Fruit fly (Drosophila melanogaster): ENCODE measurements around the gene dpr19.

The dpr19 gene

DNA sequence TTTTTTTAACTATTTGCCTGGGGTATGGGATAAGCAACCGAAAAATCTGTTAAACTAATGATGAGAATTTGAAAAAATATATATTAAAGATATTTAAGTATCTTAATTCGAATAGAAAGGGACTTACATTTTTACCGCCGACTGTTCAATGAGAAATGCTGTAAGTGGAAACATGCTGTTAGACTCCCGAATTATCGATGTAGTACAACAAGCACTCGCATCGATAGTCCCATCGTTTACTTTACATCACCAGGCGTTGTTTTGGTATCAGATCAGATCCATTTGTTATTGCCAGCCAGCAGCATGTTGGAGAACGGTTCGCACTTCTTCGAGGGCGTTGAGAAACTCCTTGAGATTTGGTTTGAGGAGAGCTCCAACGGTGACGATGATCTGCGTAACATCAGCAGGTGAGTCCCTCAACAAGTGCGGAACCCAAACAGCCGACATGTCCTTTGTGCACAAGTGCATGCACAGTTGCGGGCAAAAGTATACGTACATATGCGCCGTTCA is 36.7 kb upstream of the dpr19 start, which contains the start of gene SamDC (continued):
- no peak for TF ChIP-seq maf-S (GFP tag; optimal IDR thresholded peaks at IDR 0.05)
- TF ChIP-seq CG1647 (GFP tag; optimal IDR thresholded peaks at IDR 0.05): no peak
- peak; percentile 43 for TF ChIP-seq Antp (GFP tag; optimal IDR thresholded peaks at IDR 0.05)
- TF ChIP-seq CG10267 (tag; optimal IDR thresholded peaks at IDR 0.05): peak; percentile 58
- no peak for TF ChIP-seq Hmx (GFP tag; optimal IDR thresholded peaks at IDR 0.05)
- TF ChIP-seq en (GFP tag; optimal IDR thresholded peaks at IDR 0.05): no peak
- no peak for TF ChIP-seq Poxn (GFP tag; IDR thresholded peaks at IDR 0.05)
- TF ChIP-seq vvl (GFP tag; IDR thresholded peaks at IDR 0.05): peak; percentile 75
- TF ChIP-seq CG6272 (GFP tag; IDR thresholded peaks at IDR 0.05): no peak
- TF ChIP-seq rib (GFP tag; IDR thresholded peaks at IDR 0.05): no peak
- TF ChIP-seq scrt (GFP tag; optimal IDR thresholded peaks at IDR 0.05): peak; percentile 46
- no peak for TF ChIP-seq Jarid2 (GFP tag; optimal IDR thresholded peaks at IDR 0.05)
- peak; percentile 25 for TF ChIP-seq jumu (GFP tag; optimal IDR thresholded peaks at IDR 0.05)
- no peak for TF ChIP-seq CG11456 (GFP tag; IDR thresholded peaks at IDR 0.05)
- no peak for TF ChIP-seq CG4424 (GFP tag; optimal IDR thresholded peaks at IDR 0.05)
- peak; percentile 62 for TF ChIP-seq grau (tag; optimal IDR thresholded peaks at IDR 0.05)
- no peak for TF ChIP-seq tll (GFP tag; optimal IDR thresholded peaks at IDR 0.05)
- TF ChIP-seq dimm (GFP tag; IDR thresholded peaks at IDR 0.05): no peak
- TF ChIP-seq Sry-δ (GFP tag; optimal IDR thresholded peaks at IDR 0.05): peak; percentile 92
- no peak for TF ChIP-seq jing (GFP tag; optimal IDR thresholded peaks at IDR 0.05)
- TF ChIP-seq eve (GFP tag; optimal IDR thresholded peaks at IDR 0.05): peak in 1 of 2 experiments; percentile 7
- peak; percentile 63 for TF ChIP-seq PHDP (tag; optimal IDR thresholded peaks at IDR 0.05)
- TF ChIP-seq CG8281 (tag; optimal IDR thresholded peaks at IDR 0.05): no peak
- TF ChIP-seq CG12299 (tag; optimal IDR thresholded peaks at IDR 0.05): no peak
- peak; percentile 81 for TF ChIP-seq CG16813 (GFP tag; IDR thresholded peaks at IDR 0.05; ENCODE audit: partially characterized antibody)
- TF ChIP-seq seq (GFP tag; IDR thresholded peaks at IDR 0.05): no peak
- TF ChIP-seq CkIIα-i1 (GFP tag; IDR thresholded peaks at IDR 0.05): no peak
- peak; percentile 59; the same call in 1 of the 2 replicates for TF ChIP-seq nerfin-2 (GFP tag; IDR thresholded peaks at IDR 0.05; ENCODE audit: partially characterized antibody)
- TF ChIP-seq danr (GFP tag; IDR thresholded peaks at IDR 0.05): no peak
- TF ChIP-seq CG7745 (tag; optimal IDR thresholded peaks at IDR 0.05): peak; percentile 54
- TF ChIP-seq Side (GFP tag; optimal IDR thresholded peaks at IDR 0.05): peak; percentile 47
- TF ChIP-seq CG15073 (GFP tag; optimal IDR thresholded peaks at IDR 0.05): no peak
- TF ChIP-seq Atf3 (GFP tag; optimal IDR thresholded peaks at IDR 0.05): no peak
- peak; percentile 88 for TF ChIP-seq pzg (GFP tag; optimal IDR thresholded peaks at IDR 0.05)
- TF ChIP-seq CG15479 (GFP tag; optimal IDR thresholded peaks at IDR 0.05): no peak
- TF ChIP-seq tgo (GFP tag; IDR thresholded peaks at IDR 0.05): no peak; the same call in 1 of the 3 replicates
- TF ChIP-seq CG8359 (GFP tag; optimal IDR thresholded peaks at IDR 0.05; ENCODE audit: borderline replicate concordance): no peak
- peak; percentile 65 for TF ChIP-seq dm (GFP tag; optimal IDR thresholded peaks at IDR 0.05)
- peak; percentile 72 for TF ChIP-seq CG15269 (tag; optimal IDR thresholded peaks at IDR 0.05)
- TF ChIP-seq CG9727 (GFP tag; optimal IDR thresholded peaks at IDR 0.05): no peak
- TF ChIP-seq pho (GFP tag; optimal IDR thresholded peaks at IDR 0.05): peak; percentile 46
- TF ChIP-seq mld (GFP tag; IDR thresholded peaks at IDR 0.05; ENCODE audit: partially characterized antibody): peak; percentile 85
- peak; percentile 17 for TF ChIP-seq Dp (GFP tag; optimal IDR thresholded peaks at IDR 0.05)
- no peak for TF ChIP-seq CG32772 (GFP tag; IDR thresholded peaks at IDR 0.05)
- TF ChIP-seq CG8388 (GFP tag; optimal IDR thresholded peaks at IDR 0.05): peak; percentile 99
- no peak for TF ChIP-seq ase (GFP tag; IDR thresholded peaks at IDR 0.05)
- TF ChIP-seq sd (tag; optimal IDR thresholded peaks at IDR 0.05): peak; percentile 27
- TF ChIP-seq Rfx (GFP tag; IDR thresholded peaks at IDR 0.05): peak; percentile 69
- TF ChIP-seq CG12155 (GFP tag; optimal IDR thresholded peaks at IDR 0.05): peak; percentile 27
- TF ChIP-seq ewg (GFP tag; optimal IDR thresholded peaks at IDR 0.05): no peak
- no peak for TF ChIP-seq Chrac-16 (GFP tag; optimal IDR thresholded peaks at IDR 0.05)
